Worm (Caenorhabditis elegans): ENCODE data around the gene orc-5.

DNA sequence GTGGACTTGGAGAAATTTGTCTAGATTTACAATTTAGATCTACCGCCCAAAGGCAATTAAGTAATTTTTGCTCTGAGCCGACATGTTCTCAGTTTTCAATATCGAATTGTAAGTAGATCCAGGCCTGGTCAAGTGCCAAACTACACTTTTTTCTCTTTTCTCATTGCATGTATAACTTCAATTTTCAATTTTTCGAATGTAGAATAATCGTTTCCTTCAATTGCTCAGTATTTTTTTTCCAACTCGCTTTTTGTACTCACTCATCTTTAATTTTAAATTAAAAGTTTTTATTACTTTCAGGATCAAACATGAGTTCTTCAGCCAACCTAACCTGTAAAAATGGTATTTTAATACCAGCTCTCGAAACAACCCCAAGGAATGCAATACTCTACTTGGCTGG lies 18.0 kb downstream of the orc-5 start, which contains the start of gene ncx-3:
- TF ChIP-seq unc-62 (GFP tag; optimal IDR thresholded peaks at IDR 0.05) = no peak
- TF ChIP-seq F57C9.4 (tag; optimal IDR thresholded peaks at IDR 0.05) = no peak
- TF ChIP-seq rpc-1 (optimal IDR thresholded peaks at IDR 0.05) = no peak
- TF ChIP-seq rpc-1 (tag; optimal IDR thresholded peaks at IDR 0.05) = no peak
- no peak for TF ChIP-seq F37B4.10 (GFP tag; IDR thresholded peaks at IDR 0.05)

All from whole organism, young adult.